Worm (Caenorhabditis elegans): Measurements from ENCODE around the gene K08B12.1.

Gene K08B12.1

ce11 chrV:6301046-6301445 lies 41.9 kb downstream of the K08B12.1 start:
- no peak for TF ChIP-seq him-1 (tag; optimal IDR thresholded peaks at IDR 0.05)
- no peak for TF ChIP-seq W03F9.2 (tag; optimal IDR thresholded peaks at IDR 0.05)
- TF ChIP-seq dao-5 (tag; optimal IDR thresholded peaks at IDR 0.05) = no peak

- TF ChIP-seq him-1 (tag; optimal IDR thresholded peaks at IDR 0.05) (no peak), W03F9.2 (tag; optimal IDR thresholded peaks at IDR 0.05) (no peak)
These were observed 43.3 kb downstream of the K08B12.1 start for ce11 chrV:6302465-6302864.

ce11 chrV:6303471-6303870 lies 44.3 kb downstream of the K08B12.1 start, which contains the start of gene sago-1:
Gene sago-1, plus strand, starts transcription at chrV:6303771.
- no peak for TF ChIP-seq dao-5 (tag; optimal IDR thresholded peaks at IDR 0.05)

Measured in whole organism, L4/young adult.